Worm (Caenorhabditis elegans) whole organism, L4 larva: ENCODE results near the gene hmit-1.2.
A peak's percentile ranks its signal among the peaks of the same experiment; 100 is the strongest.

Experiments used
- D1046.2 ChIP-seq: fragments of 200-800 bp; sonication (Bioruptor generic); IDR thresholded peaks from 2 replicates; pipeline ENCODE4 v1.3.6; 2022; ENCODE audit warnings: missing genetic modification characterization, missing compliant biosample characterization
- F26F4.8 ChIP-seq: fragments of 200-800 bp; sonication (Bioruptor generic); conservative IDR thresholded peaks from 2 replicates; pipeline ENCODE4 v1.3.6; 2022; ENCODE audit warnings: missing genetic modification characterization, missing compliant biosample characterization
- Y75B8A.6 ChIP-seq: fragments of 200-800 bp; sonication (Bioruptor generic); IDR thresholded peaks from 2 replicates; pipeline ENCODE4 v1.3.6; 2022; ENCODE audit warnings: missing genetic modification reagents, missing genetic modification characterization, missing compliant biosample characterization
- ceh-20 ChIP-seq: fragments of 200-800 bp; sonication (Bioruptor generic); IDR thresholded peaks from 2 replicates; pipeline ENCODE4 v1.3.6; 2022; ENCODE audit warnings: missing genetic modification reagents, missing genetic modification characterization, missing compliant biosample characterization
- ceh-44 ChIP-seq: fragments of 200-800 bp; sonication (Bioruptor generic); IDR thresholded peaks from 2 replicates; pipeline ENCODE4 v1.3.6; 2022; ENCODE audit warnings: missing genetic modification reagents, missing genetic modification characterization, missing compliant biosample characterization
- daf-16 ChIP-seq, 3 experiments: sonication (generic microtip); optimal IDR thresholded peaks; 2 replicates each; lab custom pipeline; 2016 to 2017; ENCODE audit warnings: missing genetic modification characterization in 3 of 3, missing genetic modification reagents in 3 of 3, mild to moderate bottlenecking in 2 of 3, missing compliant biosample characterization in 2 of 3, missing biosample characterization in 1 of 3, moderate library complexity in 1 of 3
- dmd-8 ChIP-seq: fragments of 200-800 bp; sonication (Bioruptor generic); IDR thresholded peaks from 2 replicates; pipeline ENCODE4 v1.3.6; 2022; ENCODE audit warnings: missing genetic modification characterization, missing compliant biosample characterization
- dmd-9 ChIP-seq: fragments of 200-800 bp; sonication (Bioruptor generic); IDR thresholded peaks from 2 replicates; pipeline ENCODE4 v1.3.6; 2022; ENCODE audit warnings: missing genetic modification reagents, missing genetic modification characterization, missing compliant biosample characterization
- dve-1 ChIP-seq: sonication (generic microtip); optimal IDR thresholded peaks from 2 replicates; lab custom pipeline; 2017; ENCODE audit warnings: antibody characterized with exemption, mild to moderate bottlenecking, missing genetic modification characterization, missing compliant biosample characterization; ENCODE audit not compliant: insufficient read depth
- egl-27 ChIP-seq: sonication (generic microtip); optimal IDR thresholded peaks from 3 replicates; lab custom pipeline; 2017; ENCODE audit warnings: missing biosample characterization, missing genetic modification reagents, missing genetic modification characterization
- egl-43 ChIP-seq: fragments of 200-800 bp; sonication (Bioruptor generic); IDR thresholded peaks from 2 replicates; pipeline ENCODE4 v1.3.6; 2022; ENCODE audit warnings: missing genetic modification reagents, missing genetic modification characterization, missing compliant biosample characterization
- hif-1 ChIP-seq, 2 experiments: sonication (generic microtip); optimal IDR thresholded peaks; 2 replicates each; lab custom pipeline; 2016 to 2017; ENCODE audit warnings: missing compliant biosample characterization in 2 of 2, missing genetic modification characterization in 2 of 2, missing genetic modification reagents in 2 of 2, missing genotype in 2 of 2, mild to moderate bottlenecking in 1 of 2
- hlh-11 ChIP-seq: fragments of 200-800 bp; sonication (Bioruptor generic); optimal IDR thresholded peaks from 2 replicates; lab custom pipeline; 2018; ENCODE audit warnings: mild to moderate bottlenecking, missing genetic modification characterization, missing compliant biosample characterization
- hlh-30 ChIP-seq: sonication (generic microtip); optimal IDR thresholded peaks from 2 replicates; lab custom pipeline; 2017; ENCODE audit warnings: antibody characterized with exemption, mild to moderate bottlenecking, missing genetic modification characterization, missing compliant biosample characterization; ENCODE audit not compliant: insufficient read depth
- hmg-1.1 ChIP-seq: fragments of 200-800 bp; sonication (Bioruptor generic); IDR thresholded peaks from 2 replicates; pipeline ENCODE4 v1.3.6; 2022; ENCODE audit warnings: missing genetic modification reagents, missing genetic modification characterization, missing compliant biosample characterization
- lim-7 ChIP-seq: fragments of 200-800 bp; sonication (Bioruptor generic); IDR thresholded peaks from 2 replicates; pipeline ENCODE4 v1.3.6; 2022; ENCODE audit warnings: missing genetic modification characterization, missing compliant biosample characterization
- lir-3 ChIP-seq: sonication (generic microtip); optimal IDR thresholded peaks from 2 replicates; lab custom pipeline; 2016; ENCODE audit warnings: mild to moderate bottlenecking, missing genetic modification characterization, missing compliant biosample characterization
- mdt-29 ChIP-seq: fragments of 200-800 bp; sonication (Bioruptor generic); IDR thresholded peaks from 2 replicates; pipeline ENCODE4 v1.3.6; 2022; ENCODE audit warnings: missing genetic modification reagents, missing genetic modification characterization, missing compliant biosample characterization
- mes-2 ChIP-seq: sonication (generic microtip); optimal IDR thresholded peaks from 2 replicates; lab custom pipeline; 2016; ENCODE audit warnings: missing genotype, mild to moderate bottlenecking, missing genetic modification characterization, missing compliant biosample characterization; ENCODE audit not compliant: poor library complexity, severe bottlenecking
- nhr-10 ChIP-seq: fragments of 150-350 bp; optimal IDR thresholded peaks from 2 replicates; lab custom pipeline; 2014; ENCODE audit warnings: missing biosample characterization, missing genetic modification characterization
- nhr-102 ChIP-seq: sonication (generic microtip); optimal IDR thresholded peaks from 2 replicates; lab custom pipeline; 2016; ENCODE audit warnings: mild to moderate bottlenecking, missing genetic modification characterization, moderate library complexity, missing compliant biosample characterization
- nhr-237 ChIP-seq: sonication (generic microtip); optimal IDR thresholded peaks from 2 replicates; lab custom pipeline; 2017; ENCODE audit warnings: missing biosample characterization, missing genetic modification characterization
- nhr-76 ChIP-seq: fragments of 150-350 bp; optimal IDR thresholded peaks from 2 replicates; lab custom pipeline; 2014; ENCODE audit warnings: missing biosample characterization, missing genetic modification characterization
- skn-1 ChIP-seq: fragments of 150-350 bp; optimal IDR thresholded peaks from 2 replicates; lab custom pipeline; 2014; ENCODE audit warnings: missing biosample characterization, missing genetic modification characterization
- snpc-1.2 ChIP-seq: fragments of 200-800 bp; sonication (Bioruptor generic); IDR thresholded peaks from 2 replicates; pipeline ENCODE4 v1.3.6; 2022; ENCODE audit warnings: missing genetic modification reagents, missing genetic modification characterization, missing compliant biosample characterization
- spr-1 ChIP-seq: sonication (generic microtip); optimal IDR thresholded peaks from 2 replicates; lab custom pipeline; 2016; ENCODE audit warnings: mild to moderate bottlenecking, missing genetic modification characterization, missing compliant biosample characterization
- unc-39 ChIP-seq: sonication (generic microtip); optimal IDR thresholded peaks from 2 replicates; lab custom pipeline; 2017; ENCODE audit warnings: missing biosample characterization, missing genetic modification characterization
- unc-62 ChIP-seq, 3 experiments: fragments of 150-350 bp in 1 of 3; sonication (generic microtip); optimal IDR thresholded peaks in 2 of 3; peaks in 1 of 3; 1 replicate in 1 of 3; 2 replicates in 2 of 3; lab custom pipeline; 2014 to 2017; ENCODE audit warnings: missing biosample characterization in 3 of 3, missing genetic modification characterization in 3 of 3, missing genetic modification reagents in 3 of 3, missing genotype in 1 of 3

hmit-1.2 gene

DNA sequence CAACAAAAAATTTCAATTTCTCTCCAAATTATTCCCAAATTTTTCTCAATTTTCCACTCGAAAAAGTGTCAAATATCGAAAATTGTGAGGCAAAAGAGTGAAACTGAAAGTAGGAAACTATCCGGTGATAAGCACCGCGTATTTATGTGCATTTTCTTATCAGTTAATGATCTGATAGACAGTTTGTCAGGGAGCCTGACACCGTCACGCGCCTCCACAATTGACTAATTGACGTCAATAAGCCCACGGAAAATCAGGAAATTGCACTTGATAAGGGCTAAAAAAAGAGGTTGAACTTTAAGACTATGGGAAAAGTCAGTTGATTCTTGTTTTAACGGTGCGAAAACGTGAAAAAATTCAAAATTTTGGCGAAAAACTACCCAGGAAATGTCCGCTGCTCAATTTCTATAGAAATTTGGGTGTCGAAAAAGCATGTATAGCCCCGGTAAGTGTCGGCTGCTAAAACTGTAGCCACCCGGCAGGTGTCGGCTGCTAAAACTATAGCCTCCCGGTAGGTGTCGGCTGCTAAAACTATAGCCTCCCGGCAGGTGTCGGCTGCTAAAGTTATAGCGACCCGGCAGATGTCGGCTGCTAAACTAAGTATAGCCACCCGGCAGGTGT is 53.0 kb downstream of the hmit-1.2 start (continued):
- TF ChIP-seq dmd-9 (GFP tag; lab: Robert Waterston, UW) (no peak), nhr-10 (tag; lab: Kevin White, UChicago) (peak; percentile 66), D1046.2 (GFP tag; lab: Robert Waterston, UW) (no peak), lir-3 (tag; lab: Kevin White, UChicago) (no peak), snpc-1.2 (GFP tag; lab: Robert Waterston, UW) (no peak), egl-43 (GFP tag; lab: Robert Waterston, UW) (no peak), mes-2 (tag; lab: Kevin White, UChicago) (no peak)

DNA sequence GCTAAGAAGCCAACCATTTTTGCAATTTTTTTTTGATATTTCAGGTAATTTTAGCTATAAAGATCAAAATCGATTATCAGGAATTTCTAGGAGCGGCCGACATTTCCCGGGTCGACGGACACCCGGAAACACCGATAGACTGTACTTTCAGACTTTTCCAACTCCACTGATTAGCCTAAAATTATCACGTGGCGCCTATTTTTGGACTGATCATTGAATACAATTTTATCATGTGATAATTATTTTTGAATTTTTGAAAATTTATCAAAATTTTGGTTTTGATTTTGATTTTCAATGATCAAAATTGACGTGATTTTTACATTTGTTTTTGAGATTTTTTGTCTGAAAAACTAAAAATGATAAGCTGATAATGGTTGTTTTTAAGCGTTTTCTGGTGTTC is 53.7 kb downstream of the hmit-1.2 start:
- TF ChIP-seq nhr-237 (tag; lab: Kevin White, UChicago): no peak
- TF ChIP-seq unc-39 (tag; lab: Kevin White, UChicago): no peak
- TF ChIP-seq hif-1 (tag; optimal IDR thresholded peaks at IDR 0.05; lab: Kevin White, UChicago): no peak
- no peak for TF ChIP-seq lir-3 (tag; lab: Kevin White, UChicago)
- TF ChIP-seq hlh-11: peak; percentile 63
- TF ChIP-seq F26F4.8 (GFP tag; lab: Robert Waterston, UW): no peak
- no peak for TF ChIP-seq egl-43 (GFP tag; lab: Robert Waterston, UW)
- no peak for TF ChIP-seq spr-1 (tag; lab: Kevin White, UChicago)
- TF ChIP-seq snpc-1.2 (GFP tag; lab: Robert Waterston, UW): no peak
- no peak for TF ChIP-seq nhr-76 (tag; lab: Kevin White, UChicago)
- TF ChIP-seq ceh-20: no peak
- no peak for TF ChIP-seq Y75B8A.6 (GFP tag; lab: Robert Waterston, UW)
- peak in 1 of 2 experiments; percentile 77 for TF ChIP-seq unc-62 (GFP tag; optimal IDR thresholded peaks at IDR 0.05 in 1 of 2; lab: Kevin White, UChicago)
- no peak for TF ChIP-seq unc-62 (tag; optimal IDR thresholded peaks at IDR 0.05; lab: Kevin White, UChicago)
- TF ChIP-seq mdt-29: no peak
- TF ChIP-seq hmg-1.1 (GFP tag; lab: Robert Waterston, UW): 0 out of 2 replicates have a peak, but pooled peaks have one; percentile 9
- TF ChIP-seq nhr-102 (tag; lab: Kevin White, UChicago): peak; percentile 3
- no peak for TF ChIP-seq dmd-8
- TF ChIP-seq dve-1 (tag; lab: Kevin White, UChicago): peak; percentile 77
- no peak for TF ChIP-seq skn-1 (tag; lab: Kevin White, UChicago)
- peak; percentile 13 for TF ChIP-seq hlh-30 (tag; lab: Kevin White, UChicago)
- no peak for TF ChIP-seq lim-7 (GFP tag; lab: Robert Waterston, UW)
- TF ChIP-seq ceh-44 (GFP tag; lab: Robert Waterston, UW): no peak
- TF ChIP-seq egl-27 (tag; lab: Kevin White, UChicago): no peak
- TF ChIP-seq daf-16 (GFP tag; optimal IDR thresholded peaks at IDR 0.05; lab: Kevin White, UChicago): no peak
- peak; percentile 77 for TF ChIP-seq daf-16 (tag; optimal IDR thresholded peaks at IDR 0.05; lab: Kevin White, UChicago)
